Worm (Caenorhabditis elegans) whole organism, L4/young adult: Measurements from ENCODE around the gene mlk-1.

ENCODE experiments used
- W03F9.2 ChIP-seq: fragments of 150-350 bp; optimal IDR thresholded peaks from 2 replicates; lab custom pipeline; 2014; ENCODE audit warnings: missing biosample characterization, missing genetic modification characterization
- dao-5 ChIP-seq: sonication (generic microtip); optimal IDR thresholded peaks from 2 replicates; lab custom pipeline; 2016; ENCODE audit warnings: missing genotype, missing genetic modification characterization, moderate library complexity, missing compliant biosample characterization
- him-1 ChIP-seq: sonication (generic microtip); optimal IDR thresholded peaks from 2 replicates; lab custom pipeline; 2016; ENCODE audit warnings: missing genotype, missing genetic modification reagents, missing genetic modification characterization, missing compliant biosample characterization

DNA sequence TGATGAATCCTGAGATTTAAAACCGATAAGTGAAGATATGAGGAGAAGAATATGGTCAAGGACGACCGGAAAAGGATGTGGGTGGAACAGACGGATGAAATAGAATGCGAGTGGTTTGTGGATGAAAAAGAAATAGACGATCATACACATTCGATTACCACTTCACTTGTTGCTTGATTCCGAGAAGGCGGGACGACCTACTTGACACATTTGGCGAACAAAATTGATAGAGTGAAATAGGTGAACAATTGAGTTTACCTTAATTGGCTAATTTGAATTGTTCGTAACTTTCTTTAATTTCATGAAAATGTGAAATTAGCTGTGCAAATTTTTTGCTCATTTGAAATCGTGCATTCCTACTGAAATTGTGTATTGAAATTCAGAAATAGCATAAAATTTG, 7.5 kb upstream of the mlk-1 start, which contains the start of gene Y58A7A.2:
- no peak for TF ChIP-seq him-1 (tag; lab: Kevin White, UChicago)
- no peak for TF ChIP-seq dao-5 (tag; lab: Kevin White, UChicago)
- TF ChIP-seq W03F9.2 (tag; lab: Kevin White, UChicago): no peak
